Fruit fly (Drosophila melanogaster): Measurements from ENCODE around the gene Oseg5.

The Oseg5 gene

dm6 chr2L:20805624-20806339 lies 29.9 kb downstream of the Oseg5 start:
- TF ChIP-seq HLHmδ (GFP tag; optimal IDR thresholded peaks at IDR 0.05) = no peak
- TF ChIP-seq Hand (GFP tag; optimal IDR thresholded peaks at IDR 0.05) = peak; percentile 94
- TF ChIP-seq CG1603 (tag; optimal IDR thresholded peaks at IDR 0.05) = peak; percentile 96
- peak; percentile 95 for TF ChIP-seq CG9932 (GFP tag; IDR thresholded peaks at IDR 0.05)
- TF ChIP-seq dan (GFP tag; IDR thresholded peaks at IDR 0.05) = no peak; the same call in 1 of the 2 replicates
- no peak for TF ChIP-seq zf30C (GFP tag; optimal IDR thresholded peaks at IDR 0.05)
- peak; percentile 91 for TF ChIP-seq CG11093 (GFP tag; IDR thresholded peaks at IDR 0.05)
- peak; percentile 93 for TF ChIP-seq CG13894 (tag; optimal IDR thresholded peaks at IDR 0.05)
- peak; percentile 88 for TF ChIP-seq Max (GFP tag; optimal IDR thresholded peaks at IDR 0.05)
- peak; percentile 11 for TF ChIP-seq corto (GFP tag; optimal IDR thresholded peaks at IDR 0.05)
- peak; percentile 94 for TF ChIP-seq gsb-n (tag; optimal IDR thresholded peaks at IDR 0.05)
- TF ChIP-seq Dref (GFP tag; IDR thresholded peaks at IDR 0.05) = peak; percentile 27; the same call in 1 of the 2 replicates
- TF ChIP-seq ftz-f1 (GFP tag; optimal IDR thresholded peaks at IDR 0.05) = peak; percentile 65
- TF ChIP-seq cato (GFP tag; optimal IDR thresholded peaks at IDR 0.05; ENCODE audit: borderline replicate concordance) = peak; percentile 84
- TF ChIP-seq slbo (GFP tag; IDR thresholded peaks at IDR 0.05) = peak; percentile 97
- peak; percentile 65 for TF ChIP-seq CG11398 (GFP tag; optimal IDR thresholded peaks at IDR 0.05)
- TF ChIP-seq CG1233 (GFP tag; optimal IDR thresholded peaks at IDR 0.05) = peak; percentile 92
- TF ChIP-seq CG14965 (GFP tag; optimal IDR thresholded peaks at IDR 0.05; ENCODE audit: borderline replicate concordance) = peak; percentile 19
- peak; percentile 95 for TF ChIP-seq CG12155 (GFP tag; optimal IDR thresholded peaks at IDR 0.05)
- TF ChIP-seq Hmx (GFP tag; optimal IDR thresholded peaks at IDR 0.05) = no peak
- TF ChIP-seq CG4707 (GFP tag; optimal IDR thresholded peaks at IDR 0.05) = peak; percentile 79
- peak; percentile 97 for TF ChIP-seq unpg (GFP tag; optimal IDR thresholded peaks at IDR 0.05)
- TF ChIP-seq Hmr (GFP tag; optimal IDR thresholded peaks at IDR 0.05) = peak; percentile 97
- peak; percentile 85 for TF ChIP-seq cas (GFP tag; IDR thresholded peaks at IDR 0.05)
- TF ChIP-seq zfh1 (GFP tag; IDR thresholded peaks at IDR 0.05) = peak; percentile 95
- peak; percentile 57 for TF ChIP-seq CG9609 (GFP tag; optimal IDR thresholded peaks at IDR 0.05)
- peak; percentile 91 for TF ChIP-seq croc (GFP tag; conservative IDR thresholded peaks at IDR 0.05)
- TF ChIP-seq aop (GFP tag; IDR thresholded peaks at IDR 0.05) = peak; percentile 73
- TF ChIP-seq sim (GFP tag; IDR thresholded peaks at IDR 0.05) = peak; percentile 81
- TF ChIP-seq BEAF-32 (GFP tag; optimal IDR thresholded peaks at IDR 0.05) = peak; percentile 7
- peak; percentile 95 for TF ChIP-seq CG2875 (GFP tag; optimal IDR thresholded peaks at IDR 0.05)
- peak; percentile 32 for TF ChIP-seq shn (GFP tag; optimal IDR thresholded peaks at IDR 0.05)
- TF ChIP-seq Mrtf (GFP tag; IDR thresholded peaks at IDR 0.05) = peak; percentile 90
- peak; percentile 36 for TF ChIP-seq disco-r (GFP tag; optimal IDR thresholded peaks at IDR 0.05)
- peak; percentile 90 for TF ChIP-seq jigr1 (GFP tag; IDR thresholded peaks at IDR 0.05)
- TF ChIP-seq Doc3 (GFP tag; IDR thresholded peaks at IDR 0.05; ENCODE audit: partially characterized antibody) = 0 out of 3 replicates have a peak, but pooled peaks have one; percentile 32
- peak; percentile 95 for TF ChIP-seq gsb (GFP tag; IDR thresholded peaks at IDR 0.05)
- no peak for TF ChIP-seq hth (optimal IDR thresholded peaks at IDR 0.05)
- no peak for TF ChIP-seq CG15479 (GFP tag; optimal IDR thresholded peaks at IDR 0.05)
- TF ChIP-seq TFAM (GFP tag; optimal IDR thresholded peaks at IDR 0.05) = peak; percentile 71
- TF ChIP-seq PHDP (tag; optimal IDR thresholded peaks at IDR 0.05) = peak; percentile 97
- peak; percentile 95 for TF ChIP-seq CG10366 (GFP tag; IDR thresholded peaks at IDR 0.05)
- TF ChIP-seq Adf1 (GFP tag; IDR thresholded peaks at IDR 0.05) = peak; percentile 84
- TF ChIP-seq CG11247 (GFP tag; IDR thresholded peaks at IDR 0.05) = peak; percentile 94
- TF ChIP-seq Sox102F (GFP tag; optimal IDR thresholded peaks at IDR 0.05) = peak; percentile 97
- TF ChIP-seq CG17328 (GFP tag; IDR thresholded peaks at IDR 0.05) = peak; percentile 95
- peak; percentile 93 for TF ChIP-seq ase (GFP tag; IDR thresholded peaks at IDR 0.05)
- peak; percentile 81 for TF ChIP-seq CG11696 (GFP tag; IDR thresholded peaks at IDR 0.05)
- peak; percentile 63 for TF ChIP-seq Hey (tag; optimal IDR thresholded peaks at IDR 0.05)
- TF ChIP-seq CkIIα-i1 (GFP tag; IDR thresholded peaks at IDR 0.05) = peak; percentile 53; the same call in 1 of the 2 replicates

Measured in whole organism, embryonic.